Worm (Caenorhabditis elegans) whole organism, L1 larva: ENCODE results near the gene tmem-135.
A peak's percentile ranks its signal among the peaks of the same experiment; 100 is the strongest.

Experiments
- C04F5.9 ChIP-seq: sonication (generic microtip); optimal IDR thresholded peaks from 2 replicates; lab custom pipeline; 2016; ENCODE audit warnings: missing genetic modification characterization, missing compliant biosample characterization
- C16A3.4 ChIP-seq: fragments of 150-350 bp; optimal IDR thresholded peaks from 2 replicates; lab custom pipeline; 2014; ENCODE audit warnings: missing biosample characterization, missing genetic modification characterization
- C34B4.2 ChIP-seq: sonication (generic microtip); optimal IDR thresholded peaks from 2 replicates; lab custom pipeline; 2017; ENCODE audit warnings: mild to moderate bottlenecking, missing genetic modification characterization, missing compliant biosample characterization
- F16B12.6 ChIP-seq: fragments of 150-350 bp; optimal IDR thresholded peaks from 2 replicates; lab custom pipeline; 2014; ENCODE audit warnings: missing biosample characterization, missing genetic modification characterization
- Y116A8C.19 ChIP-seq: sonication (generic microtip); optimal IDR thresholded peaks from 2 replicates; lab custom pipeline; 2016; ENCODE audit warnings: missing compliant biosample characterization, missing genetic modification characterization, borderline replicate concordance
- ceh-63 ChIP-seq: fragments of 200-800 bp; sonication (Bioruptor generic); optimal IDR thresholded peaks from 2 replicates; lab custom pipeline; 2018; ENCODE audit warnings: mild to moderate bottlenecking, missing genetic modification characterization, missing compliant biosample characterization
- ceh-8 ChIP-seq: fragments of 200-800 bp; sonication (Bioruptor generic); optimal IDR thresholded peaks from 2 replicates; lab custom pipeline; 2018; ENCODE audit warnings: mild to moderate bottlenecking, missing genetic modification characterization, moderate library complexity, missing compliant biosample characterization
- ceh-88 ChIP-seq: fragments of 200-800 bp; sonication (Bioruptor generic); IDR thresholded peaks from 2 replicates; pipeline ENCODE4 v1.3.6; 2022; ENCODE audit warnings: missing genetic modification characterization, missing compliant biosample characterization
- ces-1 ChIP-seq: fragments of 150-350 bp; optimal IDR thresholded peaks from 2 replicates; lab custom pipeline; 2014; ENCODE audit warnings: missing biosample characterization, missing genetic modification reagents, missing genetic modification characterization
- dpl-1 ChIP-seq, 3 experiments: fragments of 150-350 bp in 2 of 3; sonication (generic microtip) in 1 of 3; optimal IDR thresholded peaks; 2 replicates each; lab custom pipeline; 2014 to 2017; ENCODE audit warnings: missing biosample characterization in 3 of 3, missing genetic modification characterization in 3 of 3, missing genetic modification reagents in 3 of 3
- dsc-1 ChIP-seq: sonication (generic microtip); optimal IDR thresholded peaks from 2 replicates; lab custom pipeline; 2016; ENCODE audit warnings: mild to moderate bottlenecking, missing genetic modification characterization, missing compliant biosample characterization
- efl-1 ChIP-seq, 4 experiments: fragments of 150-350 bp; optimal IDR thresholded peaks in 3 of 4; peaks in 1 of 4; 1 replicate in 1 of 4; 2 replicates in 3 of 4; lab custom pipeline; 2014; ENCODE audit warnings: missing biosample characterization in 2 of 4, missing genetic modification characterization in 2 of 4, missing genetic modification reagents in 2 of 4
- elt-2 ChIP-seq: sonication (generic microtip); optimal IDR thresholded peaks from 2 replicates; lab custom pipeline; 2016; ENCODE audit warnings: missing genetic modification characterization, mild to moderate bottlenecking, inconsistent platforms, missing compliant biosample characterization, missing genetic modification reagents
- elt-3 ChIP-seq, 6 experiments: fragments of 150-350 bp in 1 of 6; sonication (generic microtip); optimal IDR thresholded peaks; 2 replicates each; lab custom pipeline; 2017 to 2018; ENCODE audit warnings: missing biosample characterization in 6 of 6, missing genetic modification characterization in 6 of 6, inconsistent platforms in 1 of 6
- ets-5 ChIP-seq: fragments of 200-800 bp; sonication (Bioruptor generic); IDR thresholded peaks from 2 replicates; pipeline ENCODE4 v1.3.6; 2022; ENCODE audit warnings: missing genetic modification characterization, missing compliant biosample characterization
- fkh-10 ChIP-seq: sonication (generic microtip); optimal IDR thresholded peaks from 2 replicates; lab custom pipeline; 2017; ENCODE audit warnings: missing biosample characterization, missing genetic modification reagents, missing genetic modification characterization
- fkh-4 ChIP-seq: sonication (generic microtip); optimal IDR thresholded peaks from 2 replicates; lab custom pipeline; 2016; ENCODE audit warnings: missing compliant biosample characterization, missing genetic modification characterization, borderline replicate concordance
- fkh-8 ChIP-seq: sonication (generic microtip); optimal IDR thresholded peaks from 2 replicates; lab custom pipeline; 2016; ENCODE audit warnings: mild to moderate bottlenecking, missing genetic modification characterization, missing compliant biosample characterization
- fos-1 ChIP-seq: fragments of 150-350 bp; optimal IDR thresholded peaks from 2 replicates; lab custom pipeline; 2014; ENCODE audit warnings: missing biosample characterization, missing genetic modification characterization
- hlh-17 ChIP-seq: fragments of 200-800 bp; sonication (Bioruptor generic); optimal IDR thresholded peaks from 2 replicates; lab custom pipeline; 2018; ENCODE audit warnings: missing genetic modification characterization, mild to moderate bottlenecking, missing compliant biosample characterization, moderate library complexity, borderline replicate concordance
- lin-13 ChIP-seq: fragments of 150-350 bp; optimal IDR thresholded peaks from 2 replicates; lab custom pipeline; 2014; ENCODE audit warnings: missing biosample characterization, missing genetic modification reagents, missing genetic modification characterization
- lin-14 ChIP-seq: fragments of 200-800 bp; sonication (Bioruptor generic); optimal IDR thresholded peaks from 2 replicates; lab custom pipeline; 2018; ENCODE audit warnings: mild to moderate bottlenecking, missing genetic modification characterization, moderate library complexity, missing compliant biosample characterization
- lin-35 ChIP-seq, 2 experiments: fragments of 150-350 bp; optimal IDR thresholded peaks; 2 replicates each; lab custom pipeline; 2014; ENCODE audit warnings: missing biosample characterization in 2 of 2, missing genetic modification characterization in 2 of 2, missing genetic modification reagents in 2 of 2
- mdl-1 ChIP-seq, 2 experiments: fragments of 150-350 bp; optimal IDR thresholded peaks; 2 replicates each; lab custom pipeline; 2014 to 2017; ENCODE audit warnings: missing biosample characterization in 2 of 2, missing genetic modification characterization in 2 of 2, inconsistent platforms in 1 of 2
- mef-2 ChIP-seq: fragments of 150-350 bp; optimal IDR thresholded peaks from 2 replicates; lab custom pipeline; 2014; ENCODE audit warnings: missing biosample characterization, missing genetic modification characterization
- mep-1 ChIP-seq: fragments of 150-350 bp; optimal IDR thresholded peaks from 2 replicates; lab custom pipeline; 2014; ENCODE audit warnings: missing biosample characterization, missing genetic modification characterization
- nhr-12 ChIP-seq: sonication (generic microtip); optimal IDR thresholded peaks from 2 replicates; lab custom pipeline; 2017; ENCODE audit warnings: missing biosample characterization, missing genetic modification characterization
- nhr-20 ChIP-seq: sonication (generic microtip); optimal IDR thresholded peaks from 2 replicates; lab custom pipeline; 2016; ENCODE audit warnings: mild to moderate bottlenecking, missing genetic modification characterization, missing compliant biosample characterization
- nhr-237 ChIP-seq: fragments of 150-350 bp; optimal IDR thresholded peaks from 2 replicates; lab custom pipeline; 2014; ENCODE audit warnings: missing biosample characterization, missing genetic modification characterization
- nhr-28 ChIP-seq: fragments of 150-350 bp; optimal IDR thresholded peaks from 2 replicates; lab custom pipeline; 2014; ENCODE audit warnings: missing biosample characterization, missing genetic modification characterization
- nhr-71 ChIP-seq: sonication (generic microtip); optimal IDR thresholded peaks from 2 replicates; lab custom pipeline; 2016; ENCODE audit warnings: mild to moderate bottlenecking, missing genetic modification characterization, moderate library complexity, missing compliant biosample characterization
- nhr-84 ChIP-seq: sonication (generic microtip); optimal IDR thresholded peaks from 2 replicates; lab custom pipeline; 2017; ENCODE audit warnings: missing biosample characterization, missing genetic modification characterization
- pax-3 ChIP-seq: fragments of 200-800 bp; sonication (Bioruptor generic); optimal IDR thresholded peaks from 2 replicates; lab custom pipeline; 2018; ENCODE audit warnings: mild to moderate bottlenecking, missing genetic modification characterization, moderate library complexity, missing compliant biosample characterization
- pqm-1 ChIP-seq: sonication (generic microtip); optimal IDR thresholded peaks from 3 replicates; lab custom pipeline; 2017; ENCODE audit warnings: missing biosample characterization, missing genetic modification characterization
- sox-4 ChIP-seq: sonication (generic microtip); optimal IDR thresholded peaks from 2 replicates; lab custom pipeline; 2016; ENCODE audit warnings: missing genetic modification characterization, missing compliant biosample characterization
- sup-37 ChIP-seq: fragments of 200-800 bp; sonication (Bioruptor generic); optimal IDR thresholded peaks from 2 replicates; lab custom pipeline; 2018; ENCODE audit warnings: mild to moderate bottlenecking, missing genetic modification characterization, missing compliant biosample characterization
- swsn-7 ChIP-seq: sonication (generic microtip); optimal IDR thresholded peaks from 2 replicates; lab custom pipeline; 2016; ENCODE audit warnings: missing genetic modification characterization, missing compliant biosample characterization
- tbx-2 ChIP-seq: sonication (generic microtip); optimal IDR thresholded peaks from 2 replicates; lab custom pipeline; 2016; ENCODE audit warnings: missing genetic modification characterization, missing compliant biosample characterization
- unc-130 ChIP-seq: fragments of 150-350 bp; optimal IDR thresholded peaks from 2 replicates; lab custom pipeline; 2017; ENCODE audit warnings: missing biosample characterization, missing genetic modification characterization, inconsistent platforms
- unc-98 ChIP-seq: fragments of 200-800 bp; sonication (Bioruptor generic); IDR thresholded peaks from 2 replicates; pipeline ENCODE4 v1.3.6; 2022; ENCODE audit warnings: missing genetic modification characterization, missing compliant biosample characterization
- vab-15 ChIP-seq: sonication (generic microtip); optimal IDR thresholded peaks from 2 replicates; lab custom pipeline; 2017; ENCODE audit warnings: missing genotype, mild to moderate bottlenecking, missing genetic modification characterization, missing compliant biosample characterization
- zag-1 ChIP-seq: fragments of 150-350 bp; optimal IDR thresholded peaks from 2 replicates; lab custom pipeline; 2014; ENCODE audit warnings: missing biosample characterization, missing genetic modification characterization
- zip-4 ChIP-seq: fragments of 200-800 bp; sonication (Bioruptor generic); optimal IDR thresholded peaks from 2 replicates; lab custom pipeline; 2018; ENCODE audit warnings: mild to moderate bottlenecking, missing genetic modification characterization, moderate library complexity, missing compliant biosample characterization
- ztf-4 ChIP-seq: fragments of 150-350 bp; optimal IDR thresholded peaks from 2 replicates; lab custom pipeline; 2014; ENCODE audit warnings: missing biosample characterization, missing genetic modification characterization

The tmem-135 gene

ce11 chrX:4699411-4700050 lies 26.0 kb downstream of the tmem-135 start, which contains the start of gene hyl-2 (continued):
- TF ChIP-seq fos-1 = no peak
- no peak for TF ChIP-seq unc-130 (tag; lab: Kevin White, UChicago)

DNA sequence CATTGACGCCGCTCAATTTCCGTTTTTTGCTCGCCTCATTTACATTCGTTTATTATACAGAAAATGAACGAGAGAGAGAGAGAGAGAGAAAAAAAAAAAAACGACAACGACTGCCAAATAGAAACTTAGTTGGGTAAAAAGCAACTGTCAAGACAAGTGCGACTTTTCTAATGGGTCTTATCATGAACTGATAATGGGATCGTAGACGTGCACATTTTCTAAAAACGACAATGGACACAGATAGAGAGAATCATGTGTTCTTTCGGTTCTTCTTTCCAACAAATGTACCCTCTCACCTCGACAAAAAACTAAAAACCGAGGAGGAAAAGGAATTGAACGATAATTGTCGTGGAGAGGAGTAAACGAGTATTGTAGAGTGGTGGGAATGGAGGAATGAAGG lies 26.6 kb downstream of the tmem-135 start:
- TF ChIP-seq hlh-17 (GFP tag; lab: Kevin White, UChicago) (no peak), nhr-20 (tag; lab: Kevin White, UChicago) (no peak), C34B4.2 (no peak), dpl-1 (GFP tag; optimal IDR thresholded peaks at IDR 0.05; lab: Kevin White, UChicago) (no peak), pqm-1 (peak; percentile 15), mef-2 (no peak), lin-35 (GFP tag; optimal IDR thresholded peaks at IDR 0.05; lab: Kevin White, UChicago) (peak in 1 of 2 experiments; percentile 33), elt-2 (tag; lab: Kevin White, UChicago) (peak; percentile 75), lin-13 (GFP tag; lab: Kevin White, UChicago) (no peak)
- TF ChIP-seq, all 84 proteins: peak for 3

DNA sequence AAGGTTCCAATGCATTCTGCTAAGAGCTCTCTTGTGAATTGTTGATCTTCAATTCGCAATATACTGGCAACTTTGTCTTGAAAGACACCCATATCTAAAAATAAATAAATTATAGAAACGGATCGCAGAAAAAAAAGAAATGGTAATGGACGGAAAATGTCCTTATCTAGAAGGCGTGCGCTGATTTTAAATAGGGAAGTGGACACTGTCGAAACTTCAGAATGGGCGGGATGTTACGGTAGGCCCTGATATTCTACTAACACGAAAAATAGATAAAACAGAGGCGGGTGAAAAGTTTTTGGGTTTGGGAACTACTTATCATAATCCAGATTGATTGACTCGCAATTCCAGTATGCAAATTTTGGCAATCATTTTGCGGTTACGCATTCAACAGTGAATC lies 31.4 kb downstream of the tmem-135 start, which contains the start of gene aqp-8:
Gene aqp-8, minus strand, starts transcription at position 101 of the 400 bp plus-strand sequence.
- no peak for TF ChIP-seq swsn-7 (tag; lab: Kevin White, UChicago)
- no peak for TF ChIP-seq dsc-1 (tag; lab: Kevin White, UChicago)
- TF ChIP-seq dpl-1 (GFP tag; optimal IDR thresholded peaks at IDR 0.05; lab: Kevin White, UChicago) = no peak
- TF ChIP-seq nhr-237 (tag; lab: Kevin White, UChicago) = no peak
- TF ChIP-seq ztf-4 (tag; lab: Kevin White, UChicago) = no peak
- TF ChIP-seq Y116A8C.19 (tag; lab: Kevin White, UChicago) = no peak
- TF ChIP-seq elt-3 (tag; optimal IDR thresholded peaks at IDR 0.05; lab: Kevin White, UChicago) = no peak
- no peak for TF ChIP-seq mef-2
- TF ChIP-seq C16A3.4 (tag; lab: Kevin White, UChicago) = no peak
- TF ChIP-seq unc-98 (GFP tag; lab: Robert Waterston, UW) = no peak
- no peak for TF ChIP-seq fkh-10
- no peak for TF ChIP-seq ceh-88
- no peak for TF ChIP-seq fkh-8 (tag; lab: Kevin White, UChicago)
- TF ChIP-seq tbx-2 (tag; lab: Kevin White, UChicago) = no peak
- no peak for TF ChIP-seq lin-13 (GFP tag; lab: Kevin White, UChicago)
- TF ChIP-seq sup-37 (GFP tag; lab: Kevin White, UChicago) = no peak
- TF ChIP-seq ceh-8 = no peak

ce11 chrX:4705666-4706065 lies 32.2 kb downstream of the tmem-135 start:
- TF ChIP-seq nhr-71 (peak; percentile 33), sox-4 (tag; lab: Kevin White, UChicago) (no peak), nhr-12 (no peak), lin-14 (GFP tag; lab: Kevin White, UChicago) (peak; percentile 56), nhr-20 (tag; lab: Kevin White, UChicago) (peak; percentile 34), elt-3 (tag; optimal IDR thresholded peaks at IDR 0.05; lab: Kevin White, UChicago) (peak in 1 of 6 experiments; percentile 23), nhr-84 (tag; lab: Kevin White, UChicago) (no peak), C04F5.9 (tag; lab: Kevin White, UChicago) (no peak), ces-1 (no peak), zag-1 (tag; lab: Kevin White, UChicago) (no peak)

DNA sequence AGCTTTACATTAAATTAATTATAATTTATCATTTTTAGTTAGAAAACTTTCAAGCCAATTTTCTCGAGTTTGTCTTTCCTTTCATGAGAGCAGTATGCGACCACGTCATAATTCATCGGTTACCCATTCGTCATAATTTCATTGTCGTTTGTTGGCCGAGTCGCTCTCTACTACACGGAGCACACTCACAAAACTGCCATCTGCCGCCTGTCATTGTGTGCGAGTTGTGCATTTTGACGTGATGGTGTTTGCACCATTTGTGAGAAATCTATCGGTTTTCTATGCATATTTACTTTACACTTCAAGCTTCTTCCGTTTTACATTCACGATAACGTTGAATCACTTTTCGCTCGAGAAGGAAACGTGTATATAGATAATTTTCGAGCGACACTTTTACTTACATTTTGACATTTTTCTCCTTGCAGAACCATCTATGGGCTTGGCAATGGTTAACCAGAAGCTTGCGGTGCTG lies 33.3 kb downstream of the tmem-135 start, which contains the start of gene dhhc-10:
Gene dhhc-10, plus strand, starts transcription at position 422 of the 472 bp plus-strand sequence.
- TF ChIP-seq efl-1 (optimal IDR thresholded peaks at IDR 0.05; lab: Kevin White, UChicago) = peak; percentile 28
- peak; percentile 19 to 83 for TF ChIP-seq efl-1 (GFP tag; optimal IDR thresholded peaks at IDR 0.05 in 1 of 2; lab: Kevin White, UChicago)
- TF ChIP-seq mep-1 = peak; percentile 65
- TF ChIP-seq mdl-1 (tag; optimal IDR thresholded peaks at IDR 0.05; lab: Kevin White, UChicago) = peak in 1 of 2 experiments; percentile 34
- peak; percentile 90 for TF ChIP-seq F16B12.6 (tag; lab: Kevin White, UChicago)
- no peak for TF ChIP-seq fos-1
- TF ChIP-seq zip-4 (GFP tag; lab: Kevin White, UChicago) = no peak
- no peak for TF ChIP-seq fkh-8 (tag; lab: Kevin White, UChicago)
- no peak for TF ChIP-seq ets-5
- TF ChIP-seq ceh-63 (GFP tag; lab: Kevin White, UChicago) = no peak
- TF ChIP-seq pax-3 (tag; lab: Kevin White, UChicago) = no peak
- TF ChIP-seq nhr-28 = no peak
- TF ChIP-seq tbx-2 (tag; lab: Kevin White, UChicago) = peak; percentile 52
- no peak for TF ChIP-seq fkh-4 (tag; lab: Kevin White, UChicago)
- TF ChIP-seq dsc-1 (tag; lab: Kevin White, UChicago) = peak; percentile 22
- TF ChIP-seq vab-15 = no peak
